Fruit fly (Drosophila melanogaster) whole organism, embryonic: Measurements from ENCODE around the gene ProRS-m.
A peak's percentile ranks its signal among the peaks of the same experiment; 100 is the strongest.

Experiments used
- Abd-B ChIP-seq: fragments of 200-800 bp; sonication (Bioruptor generic); optimal IDR thresholded peaks from 2 replicates; lab custom pipeline; 2018; ENCODE audit warnings: missing biosample characterization, mild to moderate bottlenecking, missing genetic modification characterization, moderate library complexity
- Atf-2 ChIP-seq: fragments of 200-800 bp; sonication (Bioruptor generic); optimal IDR thresholded peaks from 2 replicates; lab custom pipeline; 2016; ENCODE audit warnings: missing biosample characterization, missing genetic modification characterization
- BEAF-32 ChIP-seq: fragments of 200-800 bp; sonication (Bioruptor generic); optimal IDR thresholded peaks from 3 replicates; lab custom pipeline; 2017; ENCODE audit warnings: missing biosample characterization, missing genetic modification characterization, mild to moderate bottlenecking, moderate library complexity, missing genetic modification reagents
- CG10267 ChIP-seq: fragments of 200-800 bp; sonication (Bioruptor generic); optimal IDR thresholded peaks from 2 replicates; lab custom pipeline; 2018; ENCODE audit warnings: missing biosample characterization, mild to moderate bottlenecking, missing genetic modification characterization, moderate library complexity
- CG10654 ChIP-seq: fragments of 200-800 bp; sonication (Bioruptor generic); optimal IDR thresholded peaks from 2 replicates; lab custom pipeline; 2016; ENCODE audit warnings: missing biosample characterization, missing genetic modification characterization
- CG13296 ChIP-seq: fragments of 200-800 bp; sonication (Bioruptor generic); optimal IDR thresholded peaks from 3 replicates; lab custom pipeline; 2018; ENCODE audit warnings: missing biosample characterization, mild to moderate bottlenecking, missing genetic modification characterization
- CG13894 ChIP-seq: fragments of 200-800 bp; sonication (Bioruptor generic); optimal IDR thresholded peaks from 3 replicates; lab custom pipeline; 2018; ENCODE audit warnings: missing biosample characterization, mild to moderate bottlenecking, missing genetic modification characterization, moderate library complexity
- CG15269 ChIP-seq: fragments of 200-800 bp; sonication (Bioruptor generic); optimal IDR thresholded peaks from 2 replicates; lab custom pipeline; 2018; ENCODE audit warnings: missing biosample characterization, mild to moderate bottlenecking, missing genetic modification characterization, moderate library complexity
- CG16813 ChIP-seq: fragments of 200-800 bp; sonication (Bioruptor generic); IDR thresholded peaks from 3 replicates; pipeline ENCODE4 v1.3.6; 2022; ENCODE audit warnings: missing biosample characterization, missing genetic modification characterization; ENCODE audit not compliant: partially characterized antibody
- CG17361 ChIP-seq: fragments of 200-800 bp; sonication (Bioruptor generic); IDR thresholded peaks from 3 replicates; pipeline ENCODE4 v1.3.6; 2022; ENCODE audit warnings: missing biosample characterization, missing genetic modification characterization
- CG17568 ChIP-seq: fragments of 200-800 bp; sonication (Bioruptor generic); optimal IDR thresholded peaks from 2 replicates; lab custom pipeline; 2018; ENCODE audit warnings: missing biosample characterization, mild to moderate bottlenecking, missing genetic modification characterization, moderate library complexity
- CG3163 ChIP-seq: fragments of 200-800 bp; sonication (Bioruptor generic); optimal IDR thresholded peaks from 3 replicates; lab custom pipeline; 2016; ENCODE audit warnings: missing biosample characterization, missing genetic modification characterization
- CG34422 ChIP-seq: fragments of 200-800 bp; sonication (Bioruptor generic); IDR thresholded peaks from 3 replicates; pipeline ENCODE4 v1.3.6; 2022; ENCODE audit warnings: missing biosample characterization, missing genetic modification characterization
- CG4328 ChIP-seq: fragments of 200-800 bp; sonication (Bioruptor generic); optimal IDR thresholded peaks from 3 replicates; lab custom pipeline; 2017; ENCODE audit warnings: missing biosample characterization, missing genetic modification reagents, missing genetic modification characterization
- CG4404 ChIP-seq: fragments of 200-800 bp; sonication (Bioruptor generic); IDR thresholded peaks from 2 replicates; pipeline ENCODE4 v1.3.6; 2022; ENCODE audit warnings: missing biosample characterization, missing genetic modification characterization
- CG6175 ChIP-seq: fragments of 200-800 bp; sonication (Bioruptor generic); IDR thresholded peaks from 3 replicates; pipeline ENCODE4 v1.3.6; 2022; ENCODE audit warnings: missing biosample characterization, missing genetic modification characterization
- CG6272 ChIP-seq: fragments of 200-800 bp; sonication (Bioruptor generic); IDR thresholded peaks from 2 replicates; pipeline ENCODE4 v1.3.6; 2022; ENCODE audit warnings: missing biosample characterization, missing genetic modification characterization
- CG7271 ChIP-seq: fragments of 200-800 bp; sonication (Bioruptor generic); optimal IDR thresholded peaks from 2 replicates; lab custom pipeline; 2018; ENCODE audit warnings: missing biosample characterization, mild to moderate bottlenecking, missing genetic modification characterization, moderate library complexity
- CG7987 ChIP-seq: fragments of 200-800 bp; sonication (Bioruptor generic); optimal IDR thresholded peaks from 2 replicates; lab custom pipeline; 2018; ENCODE audit warnings: missing biosample characterization, mild to moderate bottlenecking, missing genetic modification characterization, moderate library complexity
- CG9727 ChIP-seq: fragments of 200-800 bp; sonication (Bioruptor generic); optimal IDR thresholded peaks from 3 replicates; lab custom pipeline; 2017; ENCODE audit warnings: missing biosample characterization, mild to moderate bottlenecking, missing genetic modification characterization
- Dek ChIP-seq: fragments of 200-800 bp; sonication (Bioruptor generic); optimal IDR thresholded peaks from 3 replicates; lab custom pipeline; 2019; ENCODE audit warnings: missing biosample characterization, mild to moderate bottlenecking, missing genetic modification characterization, moderate library complexity
- Gsc ChIP-seq: fragments of 200-800 bp; sonication (Bioruptor generic); IDR thresholded peaks from 2 replicates; pipeline ENCODE4 v1.3.6; 2022; ENCODE audit warnings: missing biosample characterization, missing genetic modification characterization
- HLH4C ChIP-seq: fragments of 200-800 bp; sonication (Bioruptor generic); IDR thresholded peaks from 3 replicates; pipeline ENCODE4 v1.3.6; 2022; ENCODE audit warnings: missing biosample characterization, missing genetic modification characterization; ENCODE audit not compliant: partially characterized antibody
- HLHmδ ChIP-seq: fragments of 200-800 bp; sonication (Bioruptor generic); optimal IDR thresholded peaks from 2 replicates; lab custom pipeline; 2018; ENCODE audit warnings: missing biosample characterization, mild to moderate bottlenecking, missing genetic modification characterization, moderate library complexity
- Hand ChIP-seq: fragments of 200-800 bp; sonication (Bioruptor generic); optimal IDR thresholded peaks from 2 replicates; lab custom pipeline; 2017; ENCODE audit warnings: mild to moderate bottlenecking, missing biosample characterization, missing genetic modification reagents, missing genetic modification characterization
- Hmr ChIP-seq: fragments of 200-800 bp; sonication (Bioruptor generic); optimal IDR thresholded peaks from 3 replicates; lab custom pipeline; 2017; ENCODE audit warnings: mild to moderate bottlenecking, missing biosample characterization, missing genetic modification reagents, missing genetic modification characterization
- Nf-YA ChIP-seq: fragments of 200-800 bp; sonication (Bioruptor generic); IDR thresholded peaks from 2 replicates; pipeline ENCODE4 v1.3.6; 2022; ENCODE audit warnings: missing biosample characterization, missing genetic modification characterization
- Opbp ChIP-seq: fragments of 200-800 bp; sonication (Bioruptor generic); IDR thresholded peaks from 3 replicates; pipeline ENCODE4 v1.3.6; 2022; ENCODE audit warnings: missing biosample characterization, missing genetic modification characterization; ENCODE audit not compliant: partially characterized antibody
- Rx ChIP-seq: fragments of 200-800 bp; sonication (Bioruptor generic); IDR thresholded peaks from 2 replicates; pipeline ENCODE4 v1.3.6; 2022; ENCODE audit warnings: missing biosample characterization, missing genetic modification characterization
- TFAM ChIP-seq: fragments of 200-800 bp; sonication (Bioruptor generic); optimal IDR thresholded peaks from 2 replicates; lab custom pipeline; 2017; ENCODE audit warnings: missing biosample characterization, missing genetic modification characterization, inconsistent platforms
- Vsx1 ChIP-seq: fragments of 200-800 bp; sonication (Bioruptor generic); optimal IDR thresholded peaks from 2 replicates; lab custom pipeline; 2017; ENCODE audit warnings: missing biosample characterization, mild to moderate bottlenecking, missing genetic modification characterization, missing genetic modification reagents
- bbx ChIP-seq: fragments of 200-800 bp; sonication (Bioruptor generic); IDR thresholded peaks from 2 replicates; pipeline ENCODE4 v1.3.6; 2022; ENCODE audit warnings: missing biosample characterization, missing genetic modification characterization; ENCODE audit not compliant: partially characterized antibody
- dpn ChIP-seq, 2 experiments: fragments of 200-800 bp; sonication (Bioruptor generic); optimal IDR thresholded peaks; 3 replicates each; lab custom pipeline; 2016; ENCODE audit warnings: missing biosample characterization in 2 of 2, missing genetic modification characterization in 2 of 2
- en ChIP-seq: fragments of 200-800 bp; sonication (Bioruptor generic); optimal IDR thresholded peaks from 2 replicates; lab custom pipeline; 2016; ENCODE audit warnings: missing biosample characterization, missing genetic modification characterization
- fru ChIP-seq: fragments of >200 bp; optimal IDR thresholded peaks from 2 replicates; lab custom pipeline; 2017
- hb ChIP-seq: fragments of 200-800 bp; sonication (Bioruptor generic); IDR thresholded peaks from 3 replicates; pipeline ENCODE4 v1.3.6; 2022; ENCODE audit warnings: missing biosample characterization, missing genetic modification characterization; ENCODE audit not compliant: partially characterized antibody
- ind ChIP-seq: fragments of 200-800 bp; sonication (Bioruptor generic); optimal IDR thresholded peaks from 3 replicates; lab custom pipeline; 2016; ENCODE audit warnings: missing biosample characterization, missing genetic modification characterization
- kah ChIP-seq: fragments of 200-800 bp; sonication (Bioruptor generic); optimal IDR thresholded peaks from 2 replicates; lab custom pipeline; 2018; ENCODE audit warnings: missing biosample characterization, mild to moderate bottlenecking, missing genetic modification characterization
- nerfin-1 ChIP-seq: fragments of 200-800 bp; sonication (Bioruptor generic); optimal IDR thresholded peaks from 3 replicates; lab custom pipeline; 2019; ENCODE audit warnings: missing biosample characterization, mild to moderate bottlenecking, missing genetic modification characterization, moderate library complexity
- pho ChIP-seq: fragments of 200-800 bp; sonication (Bioruptor generic); optimal IDR thresholded peaks from 2 replicates; lab custom pipeline; 2016; ENCODE audit warnings: missing biosample characterization, missing genetic modification characterization
- phol ChIP-seq: fragments of 200-800 bp; sonication (Bioruptor generic); optimal IDR thresholded peaks from 3 replicates; lab custom pipeline; 2018; ENCODE audit warnings: missing biosample characterization, mild to moderate bottlenecking, missing genetic modification characterization, moderate library complexity
- pzg ChIP-seq: fragments of 200-800 bp; sonication (Bioruptor generic); optimal IDR thresholded peaks from 3 replicates; lab custom pipeline; 2018; ENCODE audit warnings: missing biosample characterization, mild to moderate bottlenecking, missing genetic modification characterization, moderate library complexity
- ro ChIP-seq: fragments of 200-800 bp; sonication (Bioruptor generic); IDR thresholded peaks from 2 replicates; pipeline ENCODE4 v1.3.6; 2022; ENCODE audit warnings: missing biosample characterization, missing genetic modification characterization
- sd ChIP-seq: fragments of 200-800 bp; sonication (Bioruptor generic); optimal IDR thresholded peaks from 3 replicates; lab custom pipeline; 2018; ENCODE audit warnings: missing biosample characterization, mild to moderate bottlenecking, missing genetic modification characterization, moderate library complexity
- sima ChIP-seq: fragments of 200-800 bp; sonication (Bioruptor generic); optimal IDR thresholded peaks from 2 replicates; lab custom pipeline; 2016; ENCODE audit warnings: missing biosample characterization, missing genetic modification characterization
- stwl ChIP-seq: fragments of 200-800 bp; sonication (Bioruptor generic); optimal IDR thresholded peaks from 3 replicates; lab custom pipeline; 2018; ENCODE audit warnings: missing biosample characterization, mild to moderate bottlenecking, missing genetic modification characterization, moderate library complexity
- tgo ChIP-seq: fragments of 200-800 bp; sonication (Bioruptor generic); IDR thresholded peaks from 3 replicates; pipeline ENCODE4 v1.3.6; 2022; ENCODE audit warnings: missing biosample characterization, missing genetic modification characterization
- tin ChIP-seq: fragments of 200-800 bp; sonication (Bioruptor generic); optimal IDR thresholded peaks from 3 replicates; lab custom pipeline; 2016; ENCODE audit warnings: missing biosample characterization, missing genetic modification characterization
- tio ChIP-seq: fragments of 200-800 bp; sonication (Bioruptor generic); optimal IDR thresholded peaks from 2 replicates; lab custom pipeline; 2017; ENCODE audit warnings: missing biosample characterization, missing genetic modification characterization, inconsistent platforms
- ttk ChIP-seq: fragments of 200-800 bp; sonication (Bioruptor generic); IDR thresholded peaks from 2 replicates; pipeline ENCODE4 v2.1.2; 2022; ENCODE audit warnings: missing biosample characterization, missing genetic modification characterization

Gene ProRS-m

dm6 chr3L:2631406-2631805, 20.2 kb downstream of the ProRS-m start, which contains the start of the genes CG42245 and MEP-1 (continued):
- TF ChIP-seq CG4404 (no peak), CG6175 (no peak), Hand (no peak), sima (GFP tag; lab: Kevin White, UChicago) (no peak), Vsx1 (GFP tag; lab: Kevin White, UChicago) (no peak), ro (GFP tag; lab: Robert Waterston, UW) (no peak), Gsc (GFP tag; lab: Robert Waterston, UW) (no peak), nerfin-1 (tag; lab: Kevin White, UChicago) (peak; percentile 24), CG10267 (tag; lab: Kevin White, UChicago) (peak; percentile 96), CG6272 (GFP tag; lab: Robert Waterston, UW) (no peak), CG15269 (tag; lab: Kevin White, UChicago) (peak; percentile 38), dpn (GFP tag; optimal IDR thresholded peaks at IDR 0.05; lab: Kevin White, UChicago) (peak; percentile 52 to 61), CG7987 (GFP tag; lab: Kevin White, UChicago) (no peak), TFAM (GFP tag; lab: Kevin White, UChicago) (no peak), CG34422 (GFP tag; lab: Robert Waterston, UW) (peak; percentile 60; the same call in 1 of the 3 replicates), sd (tag; lab: Kevin White, UChicago) (no peak), CG17568 (GFP tag; lab: Kevin White, UChicago) (no peak), Opbp (GFP tag; lab: Robert Waterston, UW) (peak; percentile 65; the same call in 2 of the 3 replicates), Rx (GFP tag; lab: Robert Waterston, UW) (0 out of 2 replicates have a peak, but pooled peaks have one; percentile 13), phol (tag; lab: Kevin White, UChicago) (peak; percentile 55), Abd-B (GFP tag; lab: Kevin White, UChicago) (peak; percentile 32), kah (GFP tag; lab: Kevin White, UChicago) (no peak), hb (GFP tag; lab: Robert Waterston, UW) (0 out of 3 replicates have a peak, but pooled peaks have one; percentile 50), bbx (peak; percentile 73), CG9727 (GFP tag; lab: Kevin White, UChicago) (peak; percentile 42), ind (peak; percentile 53), tio (no peak), CG3163 (GFP tag; lab: Kevin White, UChicago) (peak; percentile 47), HLHmδ (GFP tag; lab: Kevin White, UChicago) (no peak), Hmr (peak; percentile 31), ttk (no peak), pzg (peak; percentile 82), CG17361 (peak; percentile 49; the same call in 1 of the 3 replicates), CG4328 (GFP tag; lab: Kevin White, UChicago) (no peak), stwl (peak; percentile 95), CG7271 (peak; percentile 36), CG13894 (peak; percentile 44), HLH4C (GFP tag; lab: Robert Waterston, UW) (peak; percentile 84), Dek (no peak), tgo (GFP tag; lab: Robert Waterston, UW) (no peak; the same call in 2 of the 3 replicates), pho (GFP tag; lab: Kevin White, UChicago) (peak; percentile 30), CG13296 (GFP tag; lab: Kevin White, UChicago) (peak; percentile 32), CG10654 (peak; percentile 53), CG16813 (GFP tag; lab: Robert Waterston, UW) (peak; percentile 62), fru (lab: Kevin White, UChicago) (no peak), Nf-YA (no peak), tin (GFP tag; lab: Kevin White, UChicago) (peak; percentile 60), Atf-2 (peak; percentile 14), BEAF-32 (peak; percentile 67), en (GFP tag; lab: Kevin White, UChicago) (no peak)
